Fruit fly (Drosophila melanogaster) whole organism, pupa: ENCODE measurements around the gene Ctr1A.

Source experiments
- CG10348 ChIP-seq: fragments of 200-800 bp; sonication (Bioruptor generic); IDR thresholded peaks from 2 replicates; pipeline ENCODE4 v1.3.6; 2022; ENCODE audit warnings: missing biosample characterization, missing genetic modification characterization
- CG12605 ChIP-seq: fragments of 200-800 bp; sonication (Bioruptor generic); IDR thresholded peaks from 2 replicates; pipeline ENCODE4 v1.3.6; 2022; ENCODE audit warnings: missing biosample characterization, missing genetic modification characterization
- CG13204 ChIP-seq: fragments of 200-800 bp; sonication (Bioruptor generic); optimal IDR thresholded peaks from 2 replicates; lab custom pipeline; 2018; ENCODE audit warnings: missing biosample characterization, mild to moderate bottlenecking, missing genetic modification characterization, moderate library complexity
- CG14655 ChIP-seq: fragments of 200-800 bp; sonication (Bioruptor generic); optimal IDR thresholded peaks from 3 replicates; lab custom pipeline; 2017; ENCODE audit warnings: mild to moderate bottlenecking, missing biosample characterization, missing genetic modification reagents, missing genetic modification characterization
- CG15710 ChIP-seq: fragments of 200-800 bp; sonication (Bioruptor generic); optimal IDR thresholded peaks from 2 replicates; lab custom pipeline; 2018; ENCODE audit warnings: missing biosample characterization, mild to moderate bottlenecking, missing genetic modification characterization, moderate library complexity
- CG17806 ChIP-seq: fragments of 200-800 bp; sonication (Bioruptor generic); optimal IDR thresholded peaks from 2 replicates; lab custom pipeline; 2018; ENCODE audit warnings: missing biosample characterization, mild to moderate bottlenecking, missing genetic modification characterization, moderate library complexity
- CG32121 ChIP-seq: fragments of 200-800 bp; sonication (Bioruptor generic); IDR thresholded peaks from 2 replicates; pipeline ENCODE4 v1.3.6; 2022; ENCODE audit warnings: missing biosample characterization, missing genetic modification characterization
- CG34367 ChIP-seq: fragments of 200-800 bp; sonication (Bioruptor generic); optimal IDR thresholded peaks from 2 replicates; lab custom pipeline; 2018; ENCODE audit warnings: missing biosample characterization, mild to moderate bottlenecking, missing genetic modification characterization
- CG4496 ChIP-seq: fragments of 200-800 bp; sonication (Bioruptor generic); IDR thresholded peaks from 3 replicates; pipeline ENCODE4 v1.3.6; 2022; ENCODE audit warnings: missing biosample characterization, missing genetic modification characterization
- CG8159 ChIP-seq: fragments of 200-800 bp; sonication (Bioruptor generic); optimal IDR thresholded peaks from 3 replicates; lab custom pipeline; 2018; ENCODE audit warnings: missing biosample characterization, mild to moderate bottlenecking, missing genetic modification characterization, moderate library complexity
- CG8301 ChIP-seq: fragments of 200-800 bp; sonication (Bioruptor generic); optimal IDR thresholded peaks from 2 replicates; lab custom pipeline; 2018; ENCODE audit warnings: missing biosample characterization, mild to moderate bottlenecking, missing genetic modification characterization
- CG9948 ChIP-seq: fragments of 200-800 bp; sonication (Bioruptor generic); optimal IDR thresholded peaks from 2 replicates; lab custom pipeline; 2018; ENCODE audit warnings: missing biosample characterization, mild to moderate bottlenecking, missing genetic modification characterization, moderate library complexity
- D1 ChIP-seq: fragments of 200-800 bp; sonication (Bioruptor generic); optimal IDR thresholded peaks from 2 replicates; lab custom pipeline; 2018; ENCODE audit warnings: missing biosample characterization, mild to moderate bottlenecking, missing genetic modification characterization, moderate library complexity
- EcR ChIP-seq: fragments of 200-800 bp; sonication (Bioruptor generic); optimal IDR thresholded peaks from 3 replicates; lab custom pipeline; 2019; ENCODE audit warnings: missing biosample characterization, missing genetic modification characterization, mild to moderate bottlenecking, moderate library complexity, missing genetic modification reagents
- Ets98B ChIP-seq: fragments of 200-800 bp; sonication (Bioruptor generic); IDR thresholded peaks from 2 replicates; pipeline ENCODE4 v1.3.6; 2022; ENCODE audit warnings: missing biosample characterization, missing genetic modification characterization
- Pif1A ChIP-seq: fragments of 200-800 bp; sonication (Bioruptor generic); optimal IDR thresholded peaks from 3 replicates; lab custom pipeline; 2016; ENCODE audit warnings: missing biosample characterization, missing genetic modification characterization
- Pif1B ChIP-seq: fragments of 200-800 bp; sonication (Bioruptor generic); optimal IDR thresholded peaks from 3 replicates; lab custom pipeline; 2016; ENCODE audit warnings: missing biosample characterization, missing genetic modification characterization
- Snoo ChIP-seq: fragments of 200-800 bp; sonication (Bioruptor generic); optimal IDR thresholded peaks from 3 replicates; lab custom pipeline; 2017; ENCODE audit warnings: missing biosample characterization, mild to moderate bottlenecking, missing genetic modification characterization, inconsistent platforms
- fd96Ca ChIP-seq: fragments of 200-800 bp; sonication (Bioruptor generic); IDR thresholded peaks from 3 replicates; pipeline ENCODE4 v1.3.6; 2022; ENCODE audit warnings: missing biosample characterization, missing genetic modification characterization
- gl ChIP-seq: fragments of 200-800 bp; sonication (Bioruptor generic); optimal IDR thresholded peaks from 2 replicates; lab custom pipeline; 2018; ENCODE audit warnings: missing biosample characterization, mild to moderate bottlenecking, missing genetic modification characterization
- rn ChIP-seq: fragments of 200-800 bp; sonication (Bioruptor generic); IDR thresholded peaks from 2 replicates; pipeline ENCODE4 v1.3.6; 2022; ENCODE audit warnings: missing biosample characterization, missing genetic modification characterization

Gene Ctr1A

dm6 chrX:6702028-6702433, 40.6 kb downstream of the Ctr1A start:
- TF ChIP-seq EcR (GFP tag; lab: Kevin White, UChicago): no peak
- peak; percentile 9 for TF ChIP-seq Snoo
- TF ChIP-seq CG34367 (tag; lab: Kevin White, UChicago): peak; percentile 74
- TF ChIP-seq D1 (tag; lab: Kevin White, UChicago): peak; percentile 43
- peak; percentile 74 for TF ChIP-seq Pif1A
- peak; percentile 78 for TF ChIP-seq Ets98B (GFP tag; lab: Robert Waterston, UW)
- peak; percentile 88 for TF ChIP-seq CG4496 (GFP tag; lab: Robert Waterston, UW)
- TF ChIP-seq CG9948 (tag; lab: Kevin White, UChicago): peak; percentile 74
- peak; percentile 80 for TF ChIP-seq CG8301 (tag; lab: Kevin White, UChicago)
- TF ChIP-seq CG13204 (GFP tag; lab: Kevin White, UChicago): peak; percentile 54
- TF ChIP-seq CG14655: peak; percentile 82
- peak; percentile 33 for TF ChIP-seq gl (tag; lab: Kevin White, UChicago)
- peak; percentile 67 for TF ChIP-seq Pif1B (GFP tag; lab: Kevin White, UChicago)
- peak; percentile 83 for TF ChIP-seq CG8159
- peak; percentile 66; the same call in 2 of the 3 replicates for TF ChIP-seq fd96Ca (GFP tag; lab: Robert Waterston, UW)
- peak; percentile 78 for TF ChIP-seq CG15710 (tag; lab: Kevin White, UChicago)
- TF ChIP-seq CG12605 (GFP tag; lab: Robert Waterston, UW): peak; percentile 53; the same call in 1 of the 2 replicates
- TF ChIP-seq CG10348 (GFP tag; lab: Robert Waterston, UW): 0 out of 2 replicates have a peak, but pooled peaks have one; percentile 45
- peak; percentile 83 for TF ChIP-seq CG32121 (GFP tag; lab: Robert Waterston, UW)
- TF ChIP-seq rn: peak; percentile 51
- peak; percentile 74 for TF ChIP-seq CG17806 (tag; lab: Kevin White, UChicago)
- TF ChIP-seq, all 21 proteins: peak for 20

- TF ChIP-seq Ets98B (GFP tag; lab: Robert Waterston, UW): no peak; the same call in 1 of the 2 replicates
- TF ChIP-seq CG15710 (tag; lab: Kevin White, UChicago): no peak
- peak; percentile 31; the same call in 1 of the 2 replicates for TF ChIP-seq CG32121 (GFP tag; lab: Robert Waterston, UW)
- TF ChIP-seq CG8301 (tag; lab: Kevin White, UChicago): no peak
- TF ChIP-seq CG4496 (GFP tag; lab: Robert Waterston, UW): peak; percentile 67
- TF ChIP-seq CG14655: no peak
- TF ChIP-seq CG12605 (GFP tag; lab: Robert Waterston, UW): peak; percentile 32; the same call in 1 of the 2 replicates
- peak; percentile 31; the same call in 1 of the 3 replicates for TF ChIP-seq fd96Ca (GFP tag; lab: Robert Waterston, UW)
- no peak for TF ChIP-seq D1 (tag; lab: Kevin White, UChicago)
- no peak for TF ChIP-seq Snoo
Observed at dm6 chrX:6702591-6702990, 41.1 kb downstream of the Ctr1A start.

DNA sequence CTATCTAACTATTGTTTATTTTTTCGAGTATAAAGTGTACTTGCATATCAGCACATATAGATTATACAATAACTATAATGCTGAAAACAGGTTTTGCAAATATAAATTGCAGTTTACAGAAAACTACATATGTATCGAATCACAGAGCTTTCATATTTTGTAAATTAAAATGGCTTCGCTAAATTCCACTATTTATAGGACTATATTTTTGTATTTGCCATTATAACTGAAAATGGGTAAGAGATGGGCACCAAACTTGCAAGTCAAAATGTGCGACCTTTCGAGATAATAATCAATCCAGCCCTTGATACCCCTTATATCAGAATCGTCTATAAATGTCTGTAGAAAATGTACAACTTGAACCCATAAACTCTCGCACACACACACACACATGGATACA, 41.8 kb downstream of the Ctr1A start:
- TF ChIP-seq CG14655: peak; percentile 64
- peak; percentile 6 for TF ChIP-seq CG17806 (tag; lab: Kevin White, UChicago)
- TF ChIP-seq rn: no peak
- TF ChIP-seq CG4496 (GFP tag; lab: Robert Waterston, UW): peak; percentile 38; the same call in 1 of the 3 replicates
- TF ChIP-seq CG12605 (GFP tag; lab: Robert Waterston, UW): 0 out of 2 replicates have a peak, but pooled peaks have one; percentile 5
- TF ChIP-seq D1 (tag; lab: Kevin White, UChicago): no peak
- peak; percentile 39 for TF ChIP-seq CG8159
- peak; percentile 22 for TF ChIP-seq CG9948 (tag; lab: Kevin White, UChicago)
- TF ChIP-seq CG32121 (GFP tag; lab: Robert Waterston, UW): no peak
- no peak for TF ChIP-seq gl (tag; lab: Kevin White, UChicago)
- TF ChIP-seq CG8301 (tag; lab: Kevin White, UChicago): peak; percentile 15
- TF ChIP-seq CG13204 (GFP tag; lab: Kevin White, UChicago): no peak
- TF ChIP-seq CG34367 (tag; lab: Kevin White, UChicago): peak; percentile 14
- peak; percentile 6 for TF ChIP-seq CG15710 (tag; lab: Kevin White, UChicago)
- TF ChIP-seq, all 21 proteins: peak for 9

DNA sequence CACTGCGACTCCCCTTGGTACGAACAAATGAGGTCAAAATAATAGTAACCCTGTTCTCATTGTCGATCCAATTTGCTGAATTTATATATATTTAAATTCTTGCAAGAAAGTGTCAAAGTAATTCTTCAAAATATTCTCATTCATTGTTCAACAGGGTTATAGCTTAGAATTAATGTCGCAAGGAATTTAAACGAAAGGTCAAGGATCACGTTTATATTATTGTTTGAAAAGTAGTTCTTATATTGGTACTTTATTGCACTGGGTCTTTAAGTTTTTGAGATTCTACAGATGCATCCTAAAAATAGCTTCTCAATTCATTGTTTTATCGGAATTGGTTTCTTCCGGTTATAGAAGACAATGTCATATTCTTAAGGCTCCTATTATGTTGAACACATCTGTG, 42.5 kb downstream of the Ctr1A start:
- TF ChIP-seq CG9948 (tag; lab: Kevin White, UChicago) (peak; percentile 52), CG8159 (peak; percentile 63), CG15710 (tag; lab: Kevin White, UChicago) (peak; percentile 53), rn (no peak), EcR (GFP tag; lab: Kevin White, UChicago) (no peak), CG17806 (tag; lab: Kevin White, UChicago) (peak; percentile 28), D1 (tag; lab: Kevin White, UChicago) (no peak), CG14655 (peak; percentile 65), Pif1B (GFP tag; lab: Kevin White, UChicago) (peak; percentile 16), CG12605 (GFP tag; lab: Robert Waterston, UW) (no peak), CG8301 (tag; lab: Kevin White, UChicago) (peak; percentile 49), CG34367 (tag; lab: Kevin White, UChicago) (peak; percentile 33), Pif1A (peak; percentile 51)

DNA sequence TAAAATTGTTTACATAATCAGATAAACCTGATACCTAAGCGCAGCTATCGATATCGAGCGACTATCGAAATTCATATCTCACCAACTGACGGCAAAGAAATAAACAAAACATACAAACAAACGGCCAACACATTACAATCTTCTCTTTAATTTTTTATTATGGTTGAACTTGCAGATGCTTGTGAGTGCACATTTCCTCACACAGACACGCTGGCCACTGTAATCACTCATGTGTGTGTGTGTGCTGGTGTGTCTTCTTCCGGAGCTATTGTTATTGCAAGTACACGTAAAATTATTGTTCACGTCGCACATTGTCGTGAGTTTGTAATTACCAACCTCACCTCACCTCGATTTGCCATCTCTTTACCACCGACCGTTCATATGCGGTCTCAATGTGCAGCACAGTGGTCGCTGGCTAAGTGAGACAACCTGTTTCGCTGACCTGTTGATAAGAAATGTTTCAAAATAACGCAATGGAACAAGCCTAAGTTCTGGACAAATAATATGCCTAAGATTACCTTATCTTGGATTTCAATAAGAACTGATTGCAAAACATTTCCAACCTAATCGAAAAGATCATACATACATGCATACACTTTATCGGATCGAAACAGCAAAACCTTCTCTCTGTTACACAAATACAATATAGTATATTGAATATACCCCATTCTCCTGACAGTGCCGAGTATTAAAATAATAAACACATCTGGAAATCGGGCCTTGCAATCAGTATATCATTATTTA, 43.8 kb downstream of the Ctr1A start:
- peak; percentile 27 for TF ChIP-seq CG8301 (tag; lab: Kevin White, UChicago)
- peak; percentile 65 for TF ChIP-seq CG14655
- peak; percentile 60; the same call in 1 of the 3 replicates for TF ChIP-seq fd96Ca (GFP tag; lab: Robert Waterston, UW)
- TF ChIP-seq CG15710 (tag; lab: Kevin White, UChicago): peak; percentile 24
- TF ChIP-seq CG4496 (GFP tag; lab: Robert Waterston, UW): peak; percentile 49; the same call in 2 of the 3 replicates
- peak; percentile 30; the same call in 1 of the 2 replicates for TF ChIP-seq CG32121 (GFP tag; lab: Robert Waterston, UW)
- TF ChIP-seq EcR (GFP tag; lab: Kevin White, UChicago): no peak
- TF ChIP-seq Snoo: peak; percentile 8
- peak; percentile 23 for TF ChIP-seq CG9948 (tag; lab: Kevin White, UChicago)
- no peak for TF ChIP-seq CG13204 (GFP tag; lab: Kevin White, UChicago)
- no peak for TF ChIP-seq rn
- TF ChIP-seq CG34367 (tag; lab: Kevin White, UChicago): peak; percentile 16
- no peak for TF ChIP-seq D1 (tag; lab: Kevin White, UChicago)
- peak; percentile 25 for TF ChIP-seq CG17806 (tag; lab: Kevin White, UChicago)
- no peak for TF ChIP-seq Ets98B (GFP tag; lab: Robert Waterston, UW)
- TF ChIP-seq Pif1B (GFP tag; lab: Kevin White, UChicago): peak; percentile 28
- TF ChIP-seq gl (tag; lab: Kevin White, UChicago): peak; percentile 3
- peak; percentile 21 for TF ChIP-seq CG8159
- TF ChIP-seq CG10348 (GFP tag; lab: Robert Waterston, UW): no peak
- peak; percentile 22 for TF ChIP-seq Pif1A
- no peak for TF ChIP-seq CG12605 (GFP tag; lab: Robert Waterston, UW)
